Worm (Caenorhabditis elegans): Measurements from ENCODE around the gene rgs-5.

- TF ChIP-seq nhr-11 (tag; optimal IDR thresholded peaks at IDR 0.05) = no peak
- no peak for TF ChIP-seq crh-2 (tag; optimal IDR thresholded peaks at IDR 0.05)
- TF ChIP-seq ZK546.5 (tag; optimal IDR thresholded peaks at IDR 0.05) = no peak
- TF ChIP-seq nhr-129 (tag; optimal IDR thresholded peaks at IDR 0.05) = no peak
- no peak for TF ChIP-seq fos-1 (tag; optimal IDR thresholded peaks at IDR 0.05)
- no peak for TF ChIP-seq unc-39 (tag; optimal IDR thresholded peaks at IDR 0.05)
These were observed 14.4 kb upstream of the rgs-5 start, which contains the start of gene rcan-1 for ce11 chrIII:5683998-5684397.

All from whole organism, L2 larva.